Fruit fly (Drosophila melanogaster): ENCODE data around the gene Chc.

dm6 chrX:15778846-15779245, 56.4 kb downstream of the Chc start, which contains the start of gene CG43673:
- no peak for TF ChIP-seq CTCF (optimal IDR thresholded peaks at IDR 0.05)
- no peak for TF ChIP-seq CG8478 (optimal IDR thresholded peaks at IDR 0.05)

All from S2 (cell line).